Worm (Caenorhabditis elegans) whole organism, mixed stage, embryonic: ENCODE data around the gene C18E9.2.
A peak's percentile ranks its signal among the peaks of the same experiment; 100 is the strongest.

Experiments used
- M03D4.4 ChIP-seq: sonication (generic microtip); optimal IDR thresholded peaks from 2 replicates; lab custom pipeline; 2017; ENCODE audit warnings: mild to moderate bottlenecking, missing genetic modification characterization, missing compliant biosample characterization
- bed-3 ChIP-seq: fragments of 200-800 bp; sonication (Bioruptor generic); optimal IDR thresholded peaks from 3 replicates; lab custom pipeline; 2018; ENCODE audit warnings: mild to moderate bottlenecking, missing genetic modification characterization, moderate library complexity, missing compliant biosample characterization
- blmp-1 ChIP-seq: fragments of 150-350 bp; optimal IDR thresholded peaks from 2 replicates; lab custom pipeline; 2014; ENCODE audit warnings: missing biosample characterization, missing genetic modification characterization
- ceh-39 ChIP-seq: fragments of 150-350 bp; optimal IDR thresholded peaks from 2 replicates; lab custom pipeline; 2014; ENCODE audit warnings: missing biosample characterization, missing genetic modification characterization
- ceh-43 ChIP-seq: fragments of 200-800 bp; sonication (Bioruptor generic); optimal IDR thresholded peaks from 2 replicates; lab custom pipeline; 2018; ENCODE audit warnings: mild to moderate bottlenecking, missing genetic modification characterization, moderate library complexity, missing compliant biosample characterization
- ceh-83 ChIP-seq: fragments of 200-800 bp; sonication (Bioruptor generic); optimal IDR thresholded peaks from 2 replicates; lab custom pipeline; 2018; ENCODE audit warnings: mild to moderate bottlenecking, missing genetic modification characterization, missing compliant biosample characterization
- ces-1 ChIP-seq: fragments of 150-350 bp; optimal IDR thresholded peaks from 2 replicates; lab custom pipeline; 2014; ENCODE audit warnings: missing biosample characterization, missing genetic modification reagents, missing genetic modification characterization
- elt-1 ChIP-seq: sonication (generic microtip); optimal IDR thresholded peaks from 2 replicates; lab custom pipeline; 2017; ENCODE audit warnings: missing genetic modification characterization, mild to moderate bottlenecking, missing compliant biosample characterization, antibody characterized with exemption, moderate library complexity, borderline replicate concordance; ENCODE audit not compliant: insufficient read depth
- elt-3 ChIP-seq: fragments of 150-350 bp; optimal IDR thresholded peaks from 2 replicates; lab custom pipeline; 2014; ENCODE audit warnings: missing biosample characterization, missing genetic modification characterization
- flh-1 ChIP-seq: fragments of 200-800 bp; sonication (Bioruptor generic); optimal IDR thresholded peaks from 2 replicates; lab custom pipeline; 2018; ENCODE audit warnings: mild to moderate bottlenecking, missing genetic modification characterization, moderate library complexity, missing compliant biosample characterization
- hlh-1 ChIP-seq: fragments of 150-350 bp; optimal IDR thresholded peaks from 2 replicates; lab custom pipeline; 2014; ENCODE audit warnings: missing biosample characterization, missing genetic modification reagents, missing genetic modification characterization
- lin-13 ChIP-seq: fragments of 150-350 bp; optimal IDR thresholded peaks from 2 replicates; lab custom pipeline; 2014; ENCODE audit warnings: missing biosample characterization, missing genetic modification characterization
- lin-32 ChIP-seq: fragments of 200-800 bp; sonication (Bioruptor generic); optimal IDR thresholded peaks from 2 replicates; lab custom pipeline; 2018; ENCODE audit warnings: mild to moderate bottlenecking, missing genetic modification characterization, missing compliant biosample characterization
- lsy-2 ChIP-seq: fragments of 150-350 bp; optimal IDR thresholded peaks from 2 replicates; lab custom pipeline; 2014; ENCODE audit warnings: missing biosample characterization, missing genetic modification characterization
- mab-5 ChIP-seq: fragments of 150-350 bp; optimal IDR thresholded peaks from 2 replicates; lab custom pipeline; 2014; ENCODE audit warnings: missing biosample characterization, missing genetic modification characterization
- mep-1 ChIP-seq: fragments of 150-350 bp; optimal IDR thresholded peaks from 2 replicates; lab custom pipeline; 2017; ENCODE audit warnings: missing biosample characterization, missing genetic modification reagents, missing genetic modification characterization, inconsistent platforms
- mls-2 ChIP-seq: sonication (generic microtip); optimal IDR thresholded peaks from 2 replicates; lab custom pipeline; 2016; ENCODE audit warnings: mild to moderate bottlenecking, missing genetic modification characterization, moderate library complexity, missing compliant biosample characterization
- nhr-2 ChIP-seq: fragments of 150-350 bp; optimal IDR thresholded peaks from 2 replicates; lab custom pipeline; 2014; ENCODE audit warnings: missing biosample characterization, missing genetic modification characterization
- nhr-28 ChIP-seq: fragments of 150-350 bp; optimal IDR thresholded peaks from 2 replicates; lab custom pipeline; 2014; ENCODE audit warnings: missing biosample characterization, missing genetic modification characterization
- nhr-76 ChIP-seq: sonication (generic microtip); optimal IDR thresholded peaks from 2 replicates; lab custom pipeline; 2017; ENCODE audit warnings: missing biosample characterization, missing genetic modification characterization
- pha-4 ChIP-seq: fragments of 150-350 bp; optimal IDR thresholded peaks from 2 replicates; lab custom pipeline; 2018; ENCODE audit warnings: missing biosample characterization, missing genetic modification reagents, missing genetic modification characterization
- sem-2 ChIP-seq: fragments of 200-800 bp; sonication (Bioruptor generic); optimal IDR thresholded peaks from 2 replicates; lab custom pipeline; 2018; ENCODE audit warnings: mild to moderate bottlenecking, missing genetic modification characterization, missing compliant biosample characterization
- sptf-1 ChIP-seq: sonication (generic microtip); optimal IDR thresholded peaks from 2 replicates; lab custom pipeline; 2017; ENCODE audit warnings: mild to moderate bottlenecking, missing genetic modification characterization, moderate library complexity, missing compliant biosample characterization
- unc-120 ChIP-seq: sonication (generic microtip); optimal IDR thresholded peaks from 2 replicates; lab custom pipeline; 2017; ENCODE audit warnings: missing genetic modification characterization, missing compliant biosample characterization; ENCODE audit not compliant: poor library complexity, severe bottlenecking
- unc-62 ChIP-seq: fragments of 150-350 bp; optimal IDR thresholded peaks from 2 replicates; lab custom pipeline; 2014; ENCODE audit warnings: missing biosample characterization, missing genetic modification reagents, missing genetic modification characterization
- ztf-11 ChIP-seq: fragments of 150-350 bp; optimal IDR thresholded peaks from 2 replicates; lab custom pipeline; 2014; ENCODE audit warnings: missing biosample characterization, missing genetic modification characterization

C18E9.2 gene

DNA sequence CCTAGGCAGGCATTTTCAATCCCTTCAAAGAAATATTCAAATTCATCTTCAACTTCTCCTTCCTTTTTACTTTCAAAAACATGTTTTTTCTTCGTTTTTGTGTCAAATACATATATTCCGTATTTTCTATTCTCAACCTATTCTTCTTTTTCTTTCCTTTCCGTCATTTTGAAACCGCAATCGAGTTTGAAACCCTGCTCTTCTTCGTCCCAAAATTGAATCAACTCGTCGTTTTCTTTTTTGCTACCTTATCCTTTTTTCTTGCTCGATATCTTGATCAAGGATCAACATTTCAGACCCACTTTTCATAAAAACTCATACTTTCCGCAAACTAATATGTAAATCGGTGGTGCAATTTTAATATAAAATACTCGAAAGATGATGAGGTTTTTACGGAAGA lies 19.6 kb upstream of the C18E9.2 start:
- peak; percentile 72 for TF ChIP-seq ces-1 (GFP tag; lab: Kevin White, UChicago)
- no peak for TF ChIP-seq ceh-43 (GFP tag; lab: Kevin White, UChicago)

- TF ChIP-seq ceh-39 (tag; lab: Kevin White, UChicago), result no peak
Observed at ce11 chrII:8947391-8947790, 17.4 kb upstream of the C18E9.2 start, which contains the start of gene cutl-15. cutl-15 (minus strand) TSS chrII:8947688.

ce11 chrII:8948640-8949039 lies 16.2 kb upstream of the C18E9.2 start:
- TF ChIP-seq hlh-1 (tag; lab: Kevin White, UChicago), result no peak
- no peak for TF ChIP-seq elt-3 (tag; lab: Kevin White, UChicago)
- no peak for TF ChIP-seq ceh-83 (GFP tag; lab: Kevin White, UChicago)
- TF ChIP-seq ces-1 (GFP tag; lab: Kevin White, UChicago), result peak; percentile 52
- no peak for TF ChIP-seq lin-13 (tag; lab: Kevin White, UChicago)

ce11 chrII:8951270-8951669 lies 13.5 kb upstream of the C18E9.2 start:
- TF ChIP-seq lin-32 (GFP tag; lab: Kevin White, UChicago) (no peak), blmp-1 (tag; lab: Kevin White, UChicago) (no peak), sptf-1 (tag; lab: Kevin White, UChicago) (no peak), bed-3 (GFP tag; lab: Kevin White, UChicago) (no peak), unc-62 (GFP tag; lab: Kevin White, UChicago) (no peak), ces-1 (GFP tag; lab: Kevin White, UChicago) (no peak), nhr-28 (tag; lab: Kevin White, UChicago) (no peak), flh-1 (GFP tag; lab: Kevin White, UChicago) (no peak), ceh-39 (tag; lab: Kevin White, UChicago) (no peak), elt-1 (tag; lab: Kevin White, UChicago) (no peak), mep-1 (no peak), unc-120 (tag; lab: Kevin White, UChicago) (no peak), M03D4.4 (tag; lab: Kevin White, UChicago) (no peak)

DNA sequence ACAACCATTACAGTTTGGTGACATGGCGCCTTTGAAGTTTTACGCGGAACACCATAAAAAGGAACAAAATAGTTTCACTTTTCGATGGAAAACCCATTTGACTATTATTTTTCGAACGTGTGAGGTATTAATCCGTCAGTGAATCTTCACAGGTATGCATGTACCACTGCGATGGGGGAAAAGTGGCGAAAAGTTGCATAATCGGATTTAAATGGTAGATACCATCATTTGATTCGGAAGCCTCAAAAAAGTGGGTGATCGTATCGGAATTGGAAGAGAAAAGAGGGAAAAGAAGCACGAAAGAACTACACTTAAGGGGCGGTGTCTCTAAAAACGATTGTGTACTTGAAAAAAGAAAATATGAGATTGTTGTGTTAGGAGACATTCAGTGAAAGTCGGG lies 11.1 kb upstream of the C18E9.2 start:
- TF ChIP-seq elt-1 (tag; lab: Kevin White, UChicago) (peak; percentile 16), sem-2 (GFP tag; lab: Kevin White, UChicago) (no peak), mls-2 (tag; lab: Kevin White, UChicago) (no peak), pha-4 (tag; lab: Kevin White, UChicago) (no peak), mab-5 (tag; lab: Kevin White, UChicago) (no peak), lsy-2 (tag; lab: Kevin White, UChicago) (no peak)

DNA sequence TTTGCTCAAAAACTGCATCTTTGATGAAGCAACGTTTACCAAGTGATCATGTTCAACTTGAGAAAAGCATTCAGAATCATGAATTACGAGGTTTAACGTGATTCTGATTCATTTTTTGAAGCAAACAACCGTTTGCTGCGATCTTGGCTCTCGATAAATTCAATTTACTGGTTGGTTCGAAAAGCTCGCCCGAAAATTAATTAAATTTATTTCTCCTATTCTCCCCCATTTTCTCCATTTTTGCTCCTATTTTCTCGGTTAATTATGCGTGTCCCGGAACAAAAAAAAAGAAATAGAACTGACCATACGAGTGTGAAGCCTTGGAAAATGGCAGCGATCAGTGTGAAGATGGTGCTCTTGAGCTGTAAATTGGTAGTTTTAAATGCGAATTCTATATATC lies 7.9 kb upstream of the C18E9.2 start:
- no peak for TF ChIP-seq lsy-2 (tag; lab: Kevin White, UChicago)
- no peak for TF ChIP-seq mls-2 (tag; lab: Kevin White, UChicago)
- peak; percentile 94 for TF ChIP-seq ces-1 (GFP tag; lab: Kevin White, UChicago)
- TF ChIP-seq nhr-2 (tag; lab: Kevin White, UChicago), result no peak
- TF ChIP-seq pha-4 (tag; lab: Kevin White, UChicago), result no peak

ce11 chrII:8959081-8959480 lies 5.7 kb upstream of the C18E9.2 start:
- peak; percentile 21 for TF ChIP-seq unc-62 (GFP tag; lab: Kevin White, UChicago)
- peak; percentile 32 for TF ChIP-seq unc-120 (tag; lab: Kevin White, UChicago)
- TF ChIP-seq sptf-1 (tag; lab: Kevin White, UChicago), result no peak
- peak; percentile 51 for TF ChIP-seq hlh-1 (tag; lab: Kevin White, UChicago)
- no peak for TF ChIP-seq sem-2 (GFP tag; lab: Kevin White, UChicago)

DNA sequence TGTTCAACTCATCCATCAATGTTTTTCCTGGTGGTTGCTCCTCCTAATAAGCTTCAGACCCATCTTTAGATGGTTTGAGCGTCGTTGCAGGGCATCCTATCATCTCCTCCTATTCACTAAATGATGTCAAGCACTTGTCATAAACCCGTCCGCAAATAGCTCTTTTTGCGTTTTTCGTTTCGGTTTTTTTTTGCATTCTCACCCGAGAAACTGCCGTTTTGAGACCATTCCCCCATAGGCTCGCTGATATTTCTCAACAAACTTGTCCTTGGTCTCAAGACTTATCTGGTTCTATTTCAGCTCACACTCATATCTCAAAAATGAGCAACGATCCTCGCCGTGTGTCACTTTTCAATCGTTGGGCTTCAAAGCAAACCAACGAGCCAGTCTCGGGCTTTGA lies 4.4 kb upstream of the C18E9.2 start, which contains the start of gene cal-2:
Gene cal-2 (plus strand): TSS at position 301 of the 400 bp plus-strand sequence.
- TF ChIP-seq nhr-76 (tag; lab: Kevin White, UChicago) (no peak), hlh-1 (tag; lab: Kevin White, UChicago) (no peak), mab-5 (tag; lab: Kevin White, UChicago) (no peak), sptf-1 (tag; lab: Kevin White, UChicago) (no peak), ztf-11 (tag; lab: Kevin White, UChicago) (no peak), mep-1 (no peak), flh-1 (GFP tag; lab: Kevin White, UChicago) (no peak), bed-3 (GFP tag; lab: Kevin White, UChicago) (no peak), elt-3 (tag; lab: Kevin White, UChicago) (no peak), sem-2 (GFP tag; lab: Kevin White, UChicago) (no peak), lin-32 (GFP tag; lab: Kevin White, UChicago) (no peak)
